Worm (Caenorhabditis elegans): ENCODE measurements around the gene irld-64.

The irld-64 gene

DNA sequence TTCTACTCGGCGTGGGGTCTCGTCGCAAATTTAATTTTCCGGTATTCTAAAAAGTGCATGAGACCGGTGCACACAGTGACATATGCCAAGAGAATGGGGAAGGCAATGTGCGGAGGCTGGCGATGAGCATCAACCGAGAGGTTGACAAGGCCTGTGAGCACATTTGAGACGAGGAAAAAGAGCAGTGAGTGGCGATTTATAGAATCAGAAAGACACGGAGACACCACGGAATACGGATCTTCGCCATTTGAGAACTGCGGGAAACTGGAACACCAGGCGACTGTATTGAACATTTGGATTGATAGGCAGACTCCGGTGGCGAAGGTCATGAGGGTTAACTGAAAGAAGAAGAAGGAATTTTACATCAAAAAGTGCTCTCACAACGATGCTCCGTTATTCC is 51.5 kb downstream of the irld-64 start:
- TF ChIP-seq K02D7.2 (tag; optimal IDR thresholded peaks at IDR 0.05) (no peak), dmd-4 (tag; optimal IDR thresholded peaks at IDR 0.05; ENCODE audit: borderline replicate concordance) (no peak), tbx-7 (tag; optimal IDR thresholded peaks at IDR 0.05) (no peak), hlh-8 (tag; optimal IDR thresholded peaks at IDR 0.05) (no peak), ceh-19 (GFP tag; optimal IDR thresholded peaks at IDR 0.05) (no peak)

Data from whole organism, late embryonic.